Worm (Caenorhabditis elegans) whole organism, dauer: ENCODE results near the gene F30H5.5.

Source experiments
- unc-62 ChIP-seq: sonication (generic microtip); optimal IDR thresholded peaks from 2 replicates; lab custom pipeline; 2017; ENCODE audit warnings: missing biosample characterization, missing genetic modification reagents, missing genetic modification characterization

The F30H5.5 gene

ce11 chrIII:488464-488863 lies at the start of gene F30H5.5:
F30H5.5 (plus strand) TSS chrIII:488764.
- no peak for TF ChIP-seq unc-62 (GFP tag; lab: Kevin White, UChicago)

- no peak for TF ChIP-seq unc-62 (GFP tag; lab: Kevin White, UChicago)
These were observed 48.6 kb upstream of the F30H5.5 start, which contains the start of gene affl-1 for ce11 chrIII:439926-440325. affl-1 (plus strand) TSS chrIII:440226.

DNA sequence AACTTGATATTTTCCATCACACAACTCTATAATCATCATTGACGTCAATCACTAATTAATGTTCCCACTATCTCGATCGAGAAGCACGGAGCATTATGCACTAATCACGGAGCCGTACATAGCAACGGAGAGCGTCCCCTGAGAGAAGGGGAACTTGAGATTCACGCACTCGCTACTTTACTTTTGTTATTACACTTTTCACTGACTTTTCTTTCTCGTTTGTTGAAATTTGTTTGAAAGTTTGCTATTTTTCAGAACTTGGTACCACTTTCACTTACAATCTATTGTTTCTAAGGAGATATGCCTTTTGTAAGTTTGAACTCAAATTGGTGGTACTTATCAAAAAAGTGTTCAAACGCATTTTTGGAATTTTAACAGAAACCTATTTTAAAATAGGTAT lies 44.5 kb upstream of the F30H5.5 start, which contains the start of gene Y55B1BR.8:
TSS of gene Y55B1BR.8 (plus strand) at position 301 of the 400 bp plus-strand sequence.
- no peak for TF ChIP-seq unc-62 (GFP tag; lab: Kevin White, UChicago)

- no peak for TF ChIP-seq unc-62 (GFP tag; lab: Kevin White, UChicago)
These were observed 41.7 kb upstream of the F30H5.5 start for ce11 chrIII:446860-447259.

ce11 chrIII:455793-456192 lies 32.8 kb upstream of the F30H5.5 start:
- no peak for TF ChIP-seq unc-62 (GFP tag; lab: Kevin White, UChicago)

DNA sequence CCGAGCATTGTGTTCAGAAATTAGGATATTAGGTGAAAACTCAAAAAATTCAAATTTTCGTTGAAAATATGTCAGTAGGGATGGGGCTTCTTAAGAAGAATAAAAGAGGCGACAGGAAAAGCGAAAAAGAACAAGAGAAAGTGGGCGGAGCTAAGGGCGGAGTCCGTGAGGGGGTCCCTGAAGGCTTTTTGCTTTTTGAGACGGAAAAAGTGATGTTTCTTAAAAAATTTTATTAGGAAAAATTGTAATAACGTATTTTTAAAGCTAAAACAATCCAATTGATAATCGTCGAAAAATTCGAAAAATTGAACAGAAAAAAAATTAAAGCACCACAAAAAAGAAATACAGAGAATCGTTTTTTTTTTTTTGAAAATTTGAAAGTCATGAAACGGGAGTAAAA lies 24.9 kb upstream of the F30H5.5 start, which contains the start of gene Y55B1BR.6:
TSS of gene Y55B1BR.6 (minus strand) at position 101 of the 400 bp plus-strand sequence.
- no peak for TF ChIP-seq unc-62 (GFP tag; lab: Kevin White, UChicago)

- no peak for TF ChIP-seq unc-62 (GFP tag; lab: Kevin White, UChicago)
These were observed 16.7 kb upstream of the F30H5.5 start, which contains the start of the genes magu-1 and nemp-1 for ce11 chrIII:471644-472401. magu-1 (minus strand) TSS chrIII:471702. nemp-1 (plus strand) TSS chrIII:472317.

- no peak for TF ChIP-seq unc-62 (GFP tag; lab: Kevin White, UChicago)
These were observed 13.4 kb upstream of the F30H5.5 start, which contains the start of gene mat-3 for ce11 chrIII:475154-475553. mat-3 (plus strand) TSS chrIII:475454.

ce11 chrIII:481259-481658 lies 7.3 kb upstream of the F30H5.5 start:
- TF ChIP-seq unc-62 (GFP tag; lab: Kevin White, UChicago), result no peak

- TF ChIP-seq unc-62 (GFP tag; lab: Kevin White, UChicago), result no peak
These were observed 5.8 kb upstream of the F30H5.5 start for ce11 chrIII:482739-483138.

- no peak for TF ChIP-seq unc-62 (GFP tag; lab: Kevin White, UChicago)
These were observed 5.0 kb upstream of the F30H5.5 start, which contains the start of gene F10C5.3 for ce11 chrIII:483556-483955. F10C5.3 (plus strand) TSS chrIII:483868.

- TF ChIP-seq unc-62 (GFP tag; lab: Kevin White, UChicago), result no peak
These were observed 2.4 kb upstream of the F30H5.5 start, which contains the start of gene nlp-32 for ce11 chrIII:486077-486597. nlp-32 (minus strand) TSS chrIII:486547.

DNA sequence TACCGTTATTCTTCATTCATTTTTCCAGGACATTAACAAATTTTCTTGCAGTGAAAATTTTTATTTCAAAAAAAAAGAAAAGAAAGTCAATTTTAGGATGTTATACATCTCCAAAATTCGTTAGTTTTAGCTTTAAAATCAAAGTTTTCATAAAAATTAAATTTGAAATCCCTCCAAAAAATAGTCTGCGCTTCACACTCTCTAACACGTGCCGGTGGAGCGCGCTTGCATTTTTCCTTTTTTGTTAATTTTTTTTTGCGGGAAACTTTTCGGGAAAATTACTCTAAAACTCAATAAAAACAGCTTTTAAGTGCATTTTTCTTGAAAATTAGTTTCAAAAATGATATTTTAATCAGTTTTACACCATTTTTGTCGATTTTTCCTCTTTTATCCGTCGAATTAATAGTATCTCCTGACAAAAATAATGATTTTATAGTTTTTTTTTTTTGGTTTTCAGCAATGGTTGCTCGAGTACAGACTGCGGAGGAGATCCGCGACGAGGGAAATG lies 2.6 kb downstream of the F30H5.5 start, which contains the start of gene unc-45:
TSS of gene unc-45 (plus strand) at position 458 of the 508 bp plus-strand sequence.
- TF ChIP-seq unc-62 (GFP tag; lab: Kevin White, UChicago), result no peak

- no peak for TF ChIP-seq unc-62 (GFP tag; lab: Kevin White, UChicago)
These were observed 14.0 kb downstream of the F30H5.5 start for ce11 chrIII:502583-502982.

DNA sequence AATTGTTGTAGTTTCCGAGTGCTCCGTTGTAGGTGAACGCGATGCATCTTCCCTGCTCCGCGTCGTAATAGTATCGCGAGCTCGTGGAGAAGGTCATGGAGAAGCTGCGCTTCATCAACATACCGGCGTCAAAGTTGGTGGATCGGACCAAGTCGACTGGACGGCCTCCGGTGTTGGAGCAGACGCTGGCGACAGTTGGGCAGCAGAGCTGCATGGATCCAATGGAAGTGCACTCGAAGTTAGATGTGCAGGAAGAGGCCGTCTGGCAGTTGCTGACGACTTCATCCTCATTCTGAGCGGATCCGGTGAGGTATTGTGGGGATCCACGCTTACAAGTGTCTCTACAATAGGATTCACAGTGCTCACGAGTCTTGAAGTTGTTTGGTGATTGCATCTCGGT lies 20.5 kb downstream of the F30H5.5 start:
- TF ChIP-seq unc-62 (GFP tag; lab: Kevin White, UChicago), result no peak

- no peak for TF ChIP-seq unc-62 (GFP tag; lab: Kevin White, UChicago)
These were observed 23.6 kb downstream of the F30H5.5 start, which contains the start of gene F30H5.3 for ce11 chrIII:512117-512516. F30H5.3 (minus strand) TSS chrIII:512217.
